Fruit fly (Drosophila melanogaster) whole organism, embryonic: Measurements from ENCODE around the gene HipHop.

ENCODE experiments used
- Atf3 ChIP-seq: fragments of 200-800 bp; sonication (Bioruptor generic); optimal IDR thresholded peaks from 3 replicates; lab custom pipeline; 2016; ENCODE audit warnings: missing biosample characterization, missing genetic modification characterization
- C15 ChIP-seq: fragments of 200-800 bp; sonication (Bioruptor generic); IDR thresholded peaks from 3 replicates; pipeline ENCODE4 v1.3.6; 2022; ENCODE audit warnings: missing biosample characterization, missing genetic modification characterization
- CG10267 ChIP-seq: fragments of 200-800 bp; sonication (Bioruptor generic); optimal IDR thresholded peaks from 2 replicates; lab custom pipeline; 2018; ENCODE audit warnings: missing biosample characterization, mild to moderate bottlenecking, missing genetic modification characterization, moderate library complexity
- CG11456 ChIP-seq: fragments of 200-800 bp; sonication (Bioruptor generic); IDR thresholded peaks from 3 replicates; pipeline ENCODE4 v1.3.6; 2022; ENCODE audit warnings: missing biosample characterization, missing genetic modification characterization
- CG12071 ChIP-seq: fragments of 200-800 bp; sonication (Bioruptor generic); optimal IDR thresholded peaks from 3 replicates; lab custom pipeline; 2018; ENCODE audit warnings: missing biosample characterization, mild to moderate bottlenecking, missing genetic modification characterization
- CG15696 ChIP-seq: fragments of 200-800 bp; sonication (Bioruptor generic); optimal IDR thresholded peaks from 2 replicates; lab custom pipeline; 2019; ENCODE audit warnings: missing biosample characterization, mild to moderate bottlenecking, missing genetic modification characterization, moderate library complexity
- CG2875 ChIP-seq: fragments of 200-800 bp; sonication (Bioruptor generic); optimal IDR thresholded peaks from 2 replicates; lab custom pipeline; 2017; ENCODE audit warnings: missing biosample characterization, mild to moderate bottlenecking, missing genetic modification characterization, missing genetic modification reagents
- CG30020 ChIP-seq: fragments of 200-800 bp; optimal IDR thresholded peaks from 2 replicates; lab custom pipeline; 2019; ENCODE audit warnings: missing biosample characterization, mild to moderate bottlenecking, missing genetic modification characterization, moderate library complexity
- CG30403 ChIP-seq: fragments of 200-800 bp; sonication (Bioruptor generic); optimal IDR thresholded peaks from 3 replicates; lab custom pipeline; 2016; ENCODE audit warnings: missing biosample characterization, missing genetic modification characterization
- CG32532 ChIP-seq: fragments of 200-800 bp; sonication (Bioruptor generic); IDR thresholded peaks from 2 replicates; pipeline ENCODE4 v1.3.6; 2022; ENCODE audit warnings: missing biosample characterization, missing genetic modification characterization
- CG32772 ChIP-seq: fragments of 200-800 bp; sonication (Bioruptor generic); IDR thresholded peaks from 2 replicates; pipeline ENCODE4 v1.3.6; 2022; ENCODE audit warnings: missing biosample characterization, missing genetic modification characterization
- CG3281 ChIP-seq: fragments of 200-800 bp; sonication (Bioruptor generic); optimal IDR thresholded peaks from 3 replicates; lab custom pipeline; 2017; ENCODE audit warnings: missing biosample characterization, mild to moderate bottlenecking, missing genetic modification characterization
- CG34224 ChIP-seq: fragments of 200-800 bp; sonication (Bioruptor generic); IDR thresholded peaks from 3 replicates; pipeline ENCODE4 v1.3.6; 2022; ENCODE audit warnings: missing biosample characterization, missing genetic modification characterization; ENCODE audit not compliant: partially characterized antibody
- CG5180 ChIP-seq: fragments of 200-800 bp; sonication (Bioruptor generic); optimal IDR thresholded peaks from 3 replicates; lab custom pipeline; 2017; ENCODE audit warnings: missing biosample characterization, missing genetic modification characterization, mild to moderate bottlenecking, moderate library complexity, missing genetic modification reagents
- CG6854 ChIP-seq: fragments of 200-800 bp; sonication (Bioruptor generic); optimal IDR thresholded peaks from 3 replicates; lab custom pipeline; 2017; ENCODE audit warnings: missing biosample characterization, mild to moderate bottlenecking, missing genetic modification characterization
- CG7987 ChIP-seq: fragments of 200-800 bp; sonication (Bioruptor generic); optimal IDR thresholded peaks from 2 replicates; lab custom pipeline; 2018; ENCODE audit warnings: missing biosample characterization, mild to moderate bottlenecking, missing genetic modification characterization, moderate library complexity
- CG8388 ChIP-seq: fragments of 200-800 bp; sonication (Bioruptor generic); optimal IDR thresholded peaks from 2 replicates; lab custom pipeline; 2019; ENCODE audit warnings: missing biosample characterization, mild to moderate bottlenecking, missing genetic modification characterization, moderate library complexity
- CG9215 ChIP-seq: fragments of 200-800 bp; sonication (Bioruptor generic); IDR thresholded peaks from 2 replicates; pipeline ENCODE4 v1.3.6; 2022; ENCODE audit warnings: missing biosample characterization, missing genetic modification characterization
- CTCF ChIP-seq: fragments of 200-800 bp; sonication (Bioruptor generic); optimal IDR thresholded peaks from 2 replicates; lab custom pipeline; 2017; ENCODE audit warnings: missing biosample characterization, mild to moderate bottlenecking, missing genetic modification characterization, moderate library complexity
- Camta ChIP-seq: fragments of 200-800 bp; sonication (Bioruptor generic); optimal IDR thresholded peaks from 2 replicates; lab custom pipeline; 2016; ENCODE audit warnings: missing biosample characterization, missing genetic modification characterization
- Dll ChIP-seq: fragments of 200-800 bp; sonication (Bioruptor generic); IDR thresholded peaks from 4 replicates; pipeline ENCODE4 v1.3.6; 2022; ENCODE audit warnings: missing biosample characterization, missing genetic modification characterization; ENCODE audit not compliant: partially characterized antibody
- Fer1 ChIP-seq: fragments of 200-800 bp; sonication (Bioruptor generic); optimal IDR thresholded peaks from 2 replicates; lab custom pipeline; 2017; ENCODE audit warnings: missing biosample characterization, mild to moderate bottlenecking, missing genetic modification characterization
- H15 ChIP-seq: fragments of 200-800 bp; sonication (Bioruptor generic); IDR thresholded peaks from 3 replicates; pipeline ENCODE4 v1.3.6; 2022; ENCODE audit warnings: missing biosample characterization, missing genetic modification characterization
- HLHmδ ChIP-seq: fragments of 200-800 bp; sonication (Bioruptor generic); optimal IDR thresholded peaks from 2 replicates; lab custom pipeline; 2018; ENCODE audit warnings: missing biosample characterization, mild to moderate bottlenecking, missing genetic modification characterization, moderate library complexity
- Hr78 ChIP-seq, 2 experiments: fragments of 200-800 bp in 1 of 2; fragments of >200 bp in 1 of 2; sonication (Bioruptor generic) in 1 of 2; optimal IDR thresholded peaks; 2 replicates each; lab custom pipeline; 2017 to 2019; ENCODE audit warnings: missing biosample characterization in 2 of 2, missing genetic modification characterization in 2 of 2, mild to moderate bottlenecking in 1 of 2, moderate library complexity in 1 of 2
- Jarid2 ChIP-seq: fragments of 200-800 bp; sonication (Bioruptor generic); optimal IDR thresholded peaks from 3 replicates; lab custom pipeline; 2017; ENCODE audit warnings: mild to moderate bottlenecking, missing biosample characterization, missing genetic modification reagents, missing genetic modification characterization
- Max ChIP-seq: fragments of 200-800 bp; sonication (Bioruptor generic); optimal IDR thresholded peaks from 2 replicates; lab custom pipeline; 2016; ENCODE audit warnings: missing biosample characterization, mild to moderate bottlenecking, missing genetic modification characterization
- Trl ChIP-seq, 3 experiments: fragments of >200 bp in 2 of 3; fragments of 200-800 bp in 1 of 3; sonication (Bioruptor generic) in 1 of 3; optimal IDR thresholded peaks; 2 replicates in 1 of 3; 3 replicates in 2 of 3; lab custom pipeline; 2016 to 2017; ENCODE audit warnings: missing biosample characterization in 1 of 3, missing genetic modification characterization in 1 of 3
- Vsx1 ChIP-seq: fragments of 200-800 bp; sonication (Bioruptor generic); optimal IDR thresholded peaks from 2 replicates; lab custom pipeline; 2017; ENCODE audit warnings: missing biosample characterization, mild to moderate bottlenecking, missing genetic modification characterization, missing genetic modification reagents
- abd-A ChIP-seq: fragments of 200-800 bp; sonication (Bioruptor generic); optimal IDR thresholded peaks from 3 replicates; lab custom pipeline; 2019; ENCODE audit warnings: missing biosample characterization, mild to moderate bottlenecking, missing genetic modification characterization, moderate library complexity
- ap ChIP-seq: fragments of 200-800 bp; sonication (Bioruptor generic); IDR thresholded peaks from 2 replicates; pipeline ENCODE4 v1.3.6; 2022; ENCODE audit warnings: missing biosample characterization, missing genetic modification characterization
- caup ChIP-seq: fragments of 200-800 bp; sonication (Bioruptor generic); optimal IDR thresholded peaks from 3 replicates; lab custom pipeline; 2017; ENCODE audit warnings: missing biosample characterization, mild to moderate bottlenecking, missing genetic modification characterization, moderate library complexity; ENCODE audit not compliant: severe bottlenecking
- chif ChIP-seq, 2 experiments: fragments of 200-800 bp; sonication (Bioruptor generic); optimal IDR thresholded peaks; 3 replicates each; lab custom pipeline; 2016; ENCODE audit warnings: missing biosample characterization in 2 of 2, missing genetic modification characterization in 2 of 2
- esg ChIP-seq: fragments of 200-800 bp; sonication (Bioruptor generic); conservative IDR thresholded peaks from 2 replicates; pipeline ENCODE4 v1.3.6; 2022; ENCODE audit warnings: missing biosample characterization, missing genetic modification characterization
- eve ChIP-seq, 2 experiments: fragments of >200 bp; optimal IDR thresholded peaks; 2 replicates each; lab custom pipeline; 2017; ENCODE audit warnings: missing biosample characterization in 2 of 2, missing genetic modification characterization in 2 of 2
- fd102C ChIP-seq: fragments of 200-800 bp; sonication (Bioruptor generic); optimal IDR thresholded peaks from 2 replicates; lab custom pipeline; 2018; ENCODE audit warnings: missing biosample characterization, mild to moderate bottlenecking, missing genetic modification characterization, moderate library complexity
- ham ChIP-seq: fragments of 200-800 bp; sonication (Bioruptor generic); IDR thresholded peaks from 2 replicates; pipeline ENCODE4 v1.3.6; 2022; ENCODE audit warnings: missing biosample characterization, missing genetic modification characterization
- hkb ChIP-seq, 2 experiments: fragments of 200-800 bp in 1 of 2; fragments of >200 bp in 1 of 2; sonication (Bioruptor generic) in 1 of 2; IDR thresholded peaks in 1 of 2; optimal IDR thresholded peaks in 1 of 2; 2 replicates each; pipeline versions ENCODE4 v1.3.6 to Lab custom; 2017 to 2022; ENCODE audit warnings: missing biosample characterization in 1 of 2, missing genetic modification characterization in 1 of 2
- insv ChIP-seq, 2 experiments: fragments of 200-800 bp; sonication (Bioruptor generic); optimal IDR thresholded peaks; 3 replicates each; lab custom pipeline; 2016 to 2018; ENCODE audit warnings: missing biosample characterization in 2 of 2, missing genetic modification characterization in 2 of 2
- ken ChIP-seq: fragments of 200-800 bp; sonication (Bioruptor generic); IDR thresholded peaks from 3 replicates; pipeline ENCODE4 v1.3.6; 2022; ENCODE audit warnings: missing biosample characterization, missing genetic modification characterization
- lilli ChIP-seq: fragments of 200-800 bp; sonication (Bioruptor generic); optimal IDR thresholded peaks from 3 replicates; lab custom pipeline; 2016; ENCODE audit warnings: missing biosample characterization, missing genetic modification characterization
- luna ChIP-seq: fragments of 200-800 bp; sonication (Bioruptor generic); optimal IDR thresholded peaks from 2 replicates; lab custom pipeline; 2016; ENCODE audit warnings: missing biosample characterization, missing genetic modification characterization
- ro ChIP-seq: fragments of 200-800 bp; sonication (Bioruptor generic); IDR thresholded peaks from 2 replicates; pipeline ENCODE4 v1.3.6; 2022; ENCODE audit warnings: missing biosample characterization, missing genetic modification characterization
- salm ChIP-seq: fragments of 200-800 bp; sonication (Bioruptor generic); optimal IDR thresholded peaks from 2 replicates; lab custom pipeline; 2018; ENCODE audit warnings: missing biosample characterization, mild to moderate bottlenecking, missing genetic modification characterization
- scrt ChIP-seq: fragments of 200-800 bp; sonication (Bioruptor generic); optimal IDR thresholded peaks from 2 replicates; lab custom pipeline; 2018; ENCODE audit warnings: missing biosample characterization, mild to moderate bottlenecking, missing genetic modification characterization, moderate library complexity
- sim ChIP-seq: fragments of 200-800 bp; sonication (Bioruptor generic); IDR thresholded peaks from 2 replicates; pipeline ENCODE4 v1.3.6; 2022; ENCODE audit warnings: missing biosample characterization, missing genetic modification characterization
- sob ChIP-seq: fragments of 200-800 bp; sonication (Bioruptor generic); IDR thresholded peaks from 2 replicates; pipeline ENCODE4 v1.3.6; 2022; ENCODE audit warnings: missing biosample characterization, missing genetic modification characterization
- stwl ChIP-seq: fragments of 200-800 bp; sonication (Bioruptor generic); optimal IDR thresholded peaks from 3 replicates; lab custom pipeline; 2018; ENCODE audit warnings: missing biosample characterization, mild to moderate bottlenecking, missing genetic modification characterization, moderate library complexity
- tio ChIP-seq: fragments of 200-800 bp; sonication (Bioruptor generic); optimal IDR thresholded peaks from 2 replicates; lab custom pipeline; 2017; ENCODE audit warnings: missing biosample characterization, missing genetic modification characterization, inconsistent platforms
- usp ChIP-seq: fragments of >200 bp; optimal IDR thresholded peaks from 2 replicates; lab custom pipeline; 2017; ENCODE audit warnings: missing biosample characterization, missing genetic modification characterization
- wor ChIP-seq: fragments of 200-800 bp; sonication (Bioruptor generic); IDR thresholded peaks from 2 replicates; pipeline ENCODE4 v1.3.6; 2022; ENCODE audit warnings: missing biosample characterization, missing genetic modification characterization
- zfh2 ChIP-seq: fragments of 200-800 bp; sonication (Bioruptor generic); optimal IDR thresholded peaks from 2 replicates; lab custom pipeline; 2016; ENCODE audit warnings: missing biosample characterization, missing genetic modification characterization

The HipHop gene

DNA sequence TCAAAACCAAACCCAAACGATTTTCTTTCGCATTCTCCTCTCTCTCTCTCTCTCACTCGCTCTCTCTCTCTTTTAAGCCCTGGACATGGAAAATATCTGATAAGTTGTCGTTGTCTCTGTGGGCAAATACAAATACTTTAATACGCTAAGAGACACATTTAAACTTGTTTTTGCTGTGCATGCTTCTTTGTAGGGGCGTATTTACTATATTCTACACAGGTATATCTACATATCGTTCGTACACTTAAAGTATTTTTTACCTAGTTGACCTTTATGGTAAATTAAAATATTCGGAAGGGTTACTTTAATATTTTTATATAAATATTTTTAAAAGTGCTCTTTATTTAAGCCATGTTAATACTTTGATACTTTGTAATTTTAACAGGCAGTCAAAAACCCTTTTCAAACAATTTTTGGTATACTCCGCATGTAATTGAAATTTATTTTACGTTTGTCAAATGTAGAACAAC lies 25.3 kb downstream of the HipHop start (continued):
- TF ChIP-seq H15 (GFP tag; lab: Robert Waterston, UW) (no peak), CG11456 (GFP tag; lab: Robert Waterston, UW) (no peak), wor (no peak), Atf3 (GFP tag; lab: Kevin White, UChicago) (no peak), scrt (no peak), CG6854 (GFP tag; lab: Kevin White, UChicago) (no peak), CG10267 (tag; lab: Kevin White, UChicago) (no peak), sob (GFP tag; lab: Robert Waterston, UW) (no peak), tio (GFP tag; lab: Kevin White, UChicago) (no peak), fd102C (no peak), Fer1 (GFP tag; lab: Kevin White, UChicago) (no peak), Vsx1 (GFP tag; lab: Kevin White, UChicago) (no peak), eve (GFP tag; optimal IDR thresholded peaks at IDR 0.05; lab: Kevin White, UChicago) (no peak), usp (GFP tag; lab: Kevin White, UChicago) (no peak), CG34224 (GFP tag; lab: Robert Waterston, UW) (no peak), HLHmδ (GFP tag; lab: Kevin White, UChicago) (no peak), CG9215 (GFP tag; lab: Robert Waterston, UW) (no peak), Hr78 (GFP tag; optimal IDR thresholded peaks at IDR 0.05; lab: Kevin White, UChicago) (peak in 1 of 2 experiments; percentile 22), Max (GFP tag; lab: Kevin White, UChicago) (no peak), CG30403 (no peak), CG7987 (GFP tag; lab: Kevin White, UChicago) (no peak), Trl (optimal IDR thresholded peaks at IDR 0.05; lab: Kevin White, UChicago) (peak; percentile 78 to 96), Trl (GFP tag; optimal IDR thresholded peaks at IDR 0.05; lab: Kevin White, UChicago) (no peak), ham (GFP tag; lab: Robert Waterston, UW) (no peak), CG5180 (GFP tag; lab: Kevin White, UChicago) (no peak), CG32532 (GFP tag; lab: Robert Waterston, UW) (no peak), zfh2 (GFP tag; lab: Kevin White, UChicago) (no peak), CG12071 (GFP tag; lab: Kevin White, UChicago) (peak; percentile 3), CG30020 (tag; lab: Kevin White, UChicago) (no peak), CG32772 (GFP tag; lab: Robert Waterston, UW) (no peak), ken (GFP tag; lab: Robert Waterston, UW) (no peak), CG3281 (no peak), insv (GFP tag; optimal IDR thresholded peaks at IDR 0.05; lab: Kevin White, UChicago) (no peak), abd-A (tag; lab: Kevin White, UChicago) (peak; percentile 13), C15 (GFP tag; lab: Robert Waterston, UW) (no peak), CG8388 (no peak), esg (GFP tag; lab: Robert Waterston, UW) (no peak), ap (no peak), Camta (no peak), stwl (no peak), lilli (no peak), luna (no peak)

DNA sequence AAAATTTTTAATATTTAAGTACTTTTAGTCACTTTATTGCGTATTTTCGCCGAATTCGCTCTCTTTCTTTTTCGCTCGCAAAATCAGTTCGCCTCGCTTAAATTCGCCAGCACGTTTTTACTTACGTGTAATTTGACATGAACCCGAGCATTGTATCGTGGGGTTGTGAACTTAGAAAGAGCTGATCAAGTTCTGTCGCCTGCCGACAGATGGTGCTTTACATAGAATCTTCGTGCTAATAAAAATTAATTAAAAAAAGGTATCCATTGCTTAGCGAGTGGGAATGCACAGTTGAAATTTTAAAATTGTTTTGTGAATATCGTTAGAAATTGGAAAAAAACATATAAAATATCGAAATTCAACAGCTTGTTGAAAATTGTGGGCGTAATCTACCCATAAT lies 27.5 kb downstream of the HipHop start:
- TF ChIP-seq salm (tag; lab: Kevin White, UChicago) (peak; percentile 34), Dll (GFP tag; lab: Robert Waterston, UW) (no peak), chif (GFP tag; optimal IDR thresholded peaks at IDR 0.05; lab: Kevin White, UChicago) (peak; percentile 59 to 84), hkb (optimal IDR thresholded peaks at IDR 0.05; lab: Kevin White, UChicago) (peak; percentile 24), hkb (GFP tag; IDR thresholded peaks at IDR 0.05; lab: Robert Waterston, UW) (peak; percentile 51; the same call in 1 of the 2 replicates), Jarid2 (GFP tag; lab: Kevin White, UChicago) (peak; percentile 65), CG2875 (GFP tag; lab: Kevin White, UChicago) (peak; percentile 61), CG15696 (tag; lab: Kevin White, UChicago) (peak; percentile 62), CTCF (peak; percentile 98), ro (no peak), CG6854 (GFP tag; lab: Kevin White, UChicago) (peak; percentile 65), sim (GFP tag; lab: Robert Waterston, UW) (no peak), caup (GFP tag; lab: Kevin White, UChicago) (peak; percentile 69)
